Worm (Caenorhabditis elegans) whole organism, late embryonic: ENCODE data around the gene ztf-1.

Experiments
- C38D4.7 ChIP-seq: fragments of 200-800 bp; sonication (Bioruptor generic); optimal IDR thresholded peaks from 2 replicates; lab custom pipeline; 2018; ENCODE audit warnings: mild to moderate bottlenecking, missing genetic modification characterization, moderate library complexity, missing compliant biosample characterization
- F13H6.1 ChIP-seq: sonication (generic microtip); optimal IDR thresholded peaks from 2 replicates; lab custom pipeline; 2016; ENCODE audit warnings: missing genetic modification characterization, missing compliant biosample characterization
- ahr-1 ChIP-seq: sonication (generic microtip); optimal IDR thresholded peaks from 2 replicates; lab custom pipeline; 2016; ENCODE audit warnings: missing genetic modification characterization, missing compliant biosample characterization
- ama-1 ChIP-seq: fragments of 150-350 bp; optimal IDR thresholded peaks from 2 replicates; lab custom pipeline; 2014
- ceh-14 ChIP-seq: sonication (generic microtip); optimal IDR thresholded peaks from 2 replicates; lab custom pipeline; 2016; ENCODE audit warnings: missing genotype, missing genetic modification characterization, missing compliant biosample characterization
- ceh-2 ChIP-seq: sonication (generic microtip); optimal IDR thresholded peaks from 2 replicates; lab custom pipeline; 2016; ENCODE audit warnings: missing genotype, missing genetic modification characterization, missing compliant biosample characterization
- ceh-31 ChIP-seq: sonication (generic microtip); optimal IDR thresholded peaks from 2 replicates; lab custom pipeline; 2016; ENCODE audit warnings: missing genetic modification characterization, missing compliant biosample characterization
- ceh-48 ChIP-seq: sonication (generic microtip); optimal IDR thresholded peaks from 2 replicates; lab custom pipeline; 2016; ENCODE audit warnings: missing genetic modification characterization, inconsistent platforms, missing compliant biosample characterization
- dmd-4 ChIP-seq: sonication (generic microtip); optimal IDR thresholded peaks from 2 replicates; lab custom pipeline; 2016; ENCODE audit warnings: borderline replicate concordance, missing genetic modification characterization, missing compliant biosample characterization
- dve-1 ChIP-seq: sonication (generic microtip); optimal IDR thresholded peaks from 2 replicates; lab custom pipeline; 2017; ENCODE audit warnings: antibody characterized with exemption, mild to moderate bottlenecking, missing genetic modification characterization, missing compliant biosample characterization
- elt-2 ChIP-seq: sonication (generic microtip); optimal IDR thresholded peaks from 2 replicates; lab custom pipeline; 2016; ENCODE audit warnings: missing genetic modification reagents, missing genetic modification characterization, missing compliant biosample characterization
- elt-4 ChIP-seq: sonication (generic microtip); optimal IDR thresholded peaks from 2 replicates; lab custom pipeline; 2016; ENCODE audit warnings: missing genetic modification characterization, missing compliant biosample characterization
- ets-4 ChIP-seq: sonication (generic microtip); optimal IDR thresholded peaks from 2 replicates; lab custom pipeline; 2016; ENCODE audit warnings: missing genetic modification characterization, missing compliant biosample characterization
- fax-1 ChIP-seq: sonication (generic microtip); optimal IDR thresholded peaks from 2 replicates; lab custom pipeline; 2016; ENCODE audit warnings: missing genotype, missing genetic modification characterization, missing compliant biosample characterization
- hlh-13 ChIP-seq: fragments of 200-800 bp; sonication (Bioruptor generic); optimal IDR thresholded peaks from 2 replicates; lab custom pipeline; 2018; ENCODE audit warnings: mild to moderate bottlenecking, missing genetic modification characterization, missing compliant biosample characterization
- hlh-15 ChIP-seq: sonication (generic microtip); optimal IDR thresholded peaks from 2 replicates; lab custom pipeline; 2016; ENCODE audit warnings: missing genetic modification characterization, missing compliant biosample characterization
- hlh-30 ChIP-seq: sonication (generic microtip); optimal IDR thresholded peaks from 2 replicates; lab custom pipeline; 2017; ENCODE audit warnings: antibody characterized with exemption, missing genetic modification characterization, missing compliant biosample characterization; ENCODE audit not compliant: insufficient read depth
- hlh-8 ChIP-seq: sonication (generic microtip); optimal IDR thresholded peaks from 2 replicates; lab custom pipeline; 2016; ENCODE audit warnings: missing genotype, missing genetic modification characterization, missing compliant biosample characterization
- lim-6 ChIP-seq: sonication (generic microtip); optimal IDR thresholded peaks from 2 replicates; lab custom pipeline; 2016; ENCODE audit warnings: missing genetic modification characterization, missing compliant biosample characterization
- lin-11 ChIP-seq: fragments of 200-800 bp; sonication (Bioruptor generic); optimal IDR thresholded peaks from 2 replicates; lab custom pipeline; 2018; ENCODE audit warnings: mild to moderate bottlenecking, missing genetic modification characterization, missing compliant biosample characterization
- mec-3 ChIP-seq: sonication (generic microtip); optimal IDR thresholded peaks from 2 replicates; lab custom pipeline; 2016; ENCODE audit warnings: borderline replicate concordance, missing genetic modification characterization, missing compliant biosample characterization
- nfya-1 ChIP-seq: sonication (generic microtip); optimal IDR thresholded peaks from 2 replicates; lab custom pipeline; 2017; ENCODE audit warnings: missing genetic modification characterization, mild to moderate bottlenecking, missing compliant biosample characterization, antibody characterized with exemption, moderate library complexity
- nhr-11 ChIP-seq: fragments of 150-350 bp; optimal IDR thresholded peaks from 2 replicates; lab custom pipeline; 2014; ENCODE audit warnings: missing biosample characterization, missing genetic modification characterization
- nhr-232 ChIP-seq: sonication (generic microtip); optimal IDR thresholded peaks from 2 replicates; lab custom pipeline; 2016; ENCODE audit warnings: missing genetic modification characterization, missing compliant biosample characterization
- npax-4 ChIP-seq: sonication (generic microtip); optimal IDR thresholded peaks from 2 replicates; lab custom pipeline; 2016; ENCODE audit warnings: missing genetic modification characterization, missing compliant biosample characterization
- odd-2 ChIP-seq: sonication (generic microtip); optimal IDR thresholded peaks from 2 replicates; lab custom pipeline; 2017; ENCODE audit warnings: antibody characterized with exemption, mild to moderate bottlenecking, missing genetic modification characterization, missing compliant biosample characterization
- pag-3 ChIP-seq: sonication (generic microtip); optimal IDR thresholded peaks from 2 replicates; lab custom pipeline; 2016; ENCODE audit warnings: missing compliant biosample characterization, missing genetic modification characterization, borderline replicate concordance
- pha-2 ChIP-seq: sonication (generic microtip); optimal IDR thresholded peaks from 2 replicates; lab custom pipeline; 2017; ENCODE audit warnings: mild to moderate bottlenecking, missing genetic modification characterization, missing compliant biosample characterization
- pha-4 ChIP-seq: fragments of 150-350 bp; optimal IDR thresholded peaks from 2 replicates; lab custom pipeline; 2018; ENCODE audit warnings: missing biosample characterization, missing genetic modification reagents, missing genetic modification characterization
- pros-1 ChIP-seq: fragments of 150-350 bp; optimal IDR thresholded peaks from 2 replicates; lab custom pipeline; 2014; ENCODE audit warnings: missing biosample characterization, missing genetic modification reagents, missing genetic modification characterization
- sox-2 ChIP-seq: fragments of 200-800 bp; sonication (Bioruptor generic); IDR thresholded peaks from 2 replicates; pipeline ENCODE4 v1.3.6; 2022; ENCODE audit warnings: missing genetic modification reagents, missing genetic modification characterization, missing compliant biosample characterization
- sox-4 ChIP-seq: sonication (generic microtip); optimal IDR thresholded peaks from 2 replicates; lab custom pipeline; 2017; ENCODE audit warnings: mild to moderate bottlenecking, missing genetic modification characterization, inconsistent platforms, missing compliant biosample characterization
- syd-9 ChIP-seq: sonication (generic microtip); optimal IDR thresholded peaks from 2 replicates; lab custom pipeline; 2016; ENCODE audit warnings: mild to moderate bottlenecking, missing genetic modification characterization, moderate library complexity, missing compliant biosample characterization
- tbx-2 ChIP-seq: sonication (generic microtip); optimal IDR thresholded peaks from 2 replicates; lab custom pipeline; 2016; ENCODE audit warnings: missing genetic modification characterization, missing compliant biosample characterization
- ttx-3 ChIP-seq: sonication (generic microtip); optimal IDR thresholded peaks from 2 replicates; lab custom pipeline; 2016; ENCODE audit warnings: missing genetic modification reagents, missing genetic modification characterization, missing compliant biosample characterization
- unc-42 ChIP-seq: sonication (generic microtip); optimal IDR thresholded peaks from 2 replicates; lab custom pipeline; 2016; ENCODE audit warnings: missing genotype, missing genetic modification characterization, missing compliant biosample characterization
- unc-55 ChIP-seq: sonication (generic microtip); optimal IDR thresholded peaks from 2 replicates; lab custom pipeline; 2017; ENCODE audit warnings: missing biosample characterization, missing genetic modification reagents, missing genetic modification characterization
- unc-86 ChIP-seq: sonication (generic microtip); optimal IDR thresholded peaks from 2 replicates; lab custom pipeline; 2016; ENCODE audit warnings: missing genetic modification characterization, missing compliant biosample characterization
- zip-5 ChIP-seq: sonication (generic microtip); optimal IDR thresholded peaks from 2 replicates; lab custom pipeline; 2016; ENCODE audit warnings: missing genetic modification characterization, missing compliant biosample characterization

The ztf-1 gene

DNA sequence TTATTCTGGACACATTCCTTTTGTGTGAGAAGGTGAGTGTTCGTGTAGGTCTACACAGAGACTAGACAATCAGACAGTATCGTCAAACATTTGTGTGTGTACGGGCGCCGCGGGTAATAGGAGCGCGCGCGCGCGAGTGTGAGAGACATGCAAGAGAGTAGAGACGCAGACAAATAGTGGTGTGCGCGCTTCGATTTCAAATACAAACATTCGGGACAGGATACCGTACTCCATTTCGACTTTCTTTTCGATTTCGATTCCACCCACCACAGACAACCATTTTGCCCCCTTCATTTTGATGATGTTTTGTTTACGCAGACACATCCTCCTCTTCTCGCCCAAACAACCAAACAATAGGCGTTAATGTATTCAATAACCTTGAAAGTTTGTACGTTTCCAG, 2.6 kb upstream of the ztf-1 start (continued):
- TF ChIP-seq ahr-1 (tag; lab: Kevin White, UChicago), result no peak
- no peak for TF ChIP-seq syd-9 (tag; lab: Kevin White, UChicago)
- no peak for TF ChIP-seq dmd-4 (tag; lab: Kevin White, UChicago)
- TF ChIP-seq tbx-2, result peak; percentile 51
- no peak for TF ChIP-seq mec-3 (tag; lab: Kevin White, UChicago)
- TF ChIP-seq unc-55 (GFP tag; lab: Kevin White, UChicago), result peak; percentile 41
- no peak for TF ChIP-seq ceh-14
- no peak for TF ChIP-seq pha-4
- peak; percentile 7 for TF ChIP-seq F13H6.1 (tag; lab: Kevin White, UChicago)
- no peak for TF ChIP-seq unc-86
- TF ChIP-seq sox-4, result no peak
- peak; percentile 5 for TF ChIP-seq ama-1
- no peak for TF ChIP-seq ceh-2 (tag; lab: Kevin White, UChicago)
- TF ChIP-seq npax-4 (tag; lab: Kevin White, UChicago), result no peak
- TF ChIP-seq zip-5 (tag; lab: Kevin White, UChicago), result no peak
- TF ChIP-seq ttx-3 (tag; lab: Kevin White, UChicago), result no peak
- TF ChIP-seq pros-1 (tag; lab: Kevin White, UChicago), result peak; percentile 87
- TF ChIP-seq pha-2, result peak; percentile 26
- TF ChIP-seq unc-42 (tag; lab: Kevin White, UChicago), result no peak
- no peak for TF ChIP-seq nhr-232 (tag; lab: Kevin White, UChicago)
- TF ChIP-seq hlh-30, result peak; percentile 3
- no peak for TF ChIP-seq nhr-11
- no peak for TF ChIP-seq elt-4 (tag; lab: Kevin White, UChicago)
- no peak for TF ChIP-seq elt-2 (tag; lab: Kevin White, UChicago)
- TF ChIP-seq hlh-15 (tag; lab: Kevin White, UChicago), result no peak
- TF ChIP-seq odd-2 (tag; lab: Kevin White, UChicago), result no peak
- TF ChIP-seq pag-3 (tag; lab: Kevin White, UChicago), result no peak
- peak; percentile 60 for TF ChIP-seq nfya-1 (tag; lab: Kevin White, UChicago)
- TF ChIP-seq, all 69 proteins: peak for 15

DNA sequence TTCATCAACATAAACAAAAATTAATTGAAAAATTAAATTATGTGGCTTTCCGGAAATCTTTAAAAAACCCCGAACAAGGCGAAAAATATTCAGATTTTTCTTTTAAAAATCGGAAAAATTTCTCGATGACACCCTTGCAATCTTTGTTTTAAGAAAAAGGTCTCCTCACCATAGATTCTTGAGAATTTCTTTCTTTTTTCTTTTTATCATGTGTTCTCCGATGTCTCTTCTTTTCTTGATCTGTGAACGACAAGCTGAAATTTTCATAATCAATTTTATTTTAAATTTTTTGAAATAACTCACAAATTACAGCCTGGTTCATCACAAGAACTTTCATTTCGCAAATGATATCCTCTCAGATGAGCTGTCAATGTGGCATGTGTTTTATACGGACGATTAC, 916 bp downstream of the ztf-1 start, which contains the start of the genes zfp-1 and F54F2.14:
Gene zfp-1 (plus strand): TSS at position 301 of the 400 bp plus-strand sequence.
Gene F54F2.14 (plus strand): TSS at position 312 of the 400 bp plus-strand sequence.
- TF ChIP-seq sox-4, result no peak
- no peak for TF ChIP-seq pag-3 (tag; lab: Kevin White, UChicago)
- no peak for TF ChIP-seq hlh-8 (tag; lab: Kevin White, UChicago)
- no peak for TF ChIP-seq F13H6.1 (tag; lab: Kevin White, UChicago)
- no peak for TF ChIP-seq hlh-13 (GFP tag; lab: Kevin White, UChicago)
- TF ChIP-seq dve-1 (tag; lab: Kevin White, UChicago), result no peak
- TF ChIP-seq pha-2, result no peak
- no peak for TF ChIP-seq ceh-48
- no peak for TF ChIP-seq lin-11 (tag; lab: Kevin White, UChicago)
- no peak for TF ChIP-seq nhr-11

DNA sequence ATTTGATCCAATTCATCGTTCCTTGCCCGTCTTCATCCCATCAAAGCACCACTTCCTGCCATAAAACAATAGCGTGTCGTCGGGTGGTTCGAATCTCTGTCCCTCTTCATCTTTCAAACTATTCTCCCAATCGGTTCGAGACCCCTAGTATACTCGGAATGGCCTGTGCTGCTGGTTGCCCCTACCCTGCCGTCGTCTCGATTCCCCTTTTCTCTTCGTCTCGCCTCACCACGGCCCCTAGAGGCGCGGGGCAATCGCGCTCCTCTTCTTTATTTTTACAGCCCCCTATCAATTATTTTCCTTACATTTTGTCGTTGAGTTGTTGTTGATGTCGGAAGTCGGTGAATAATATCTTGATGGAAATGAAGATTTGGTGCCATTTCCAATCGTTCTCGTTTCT, 3.5 kb downstream of the ztf-1 start:
- TF ChIP-seq tbx-2 (peak; percentile 32), ceh-14 (peak; percentile 17), sox-2 (GFP tag; lab: Robert Waterston, UW) (no peak), unc-42 (tag; lab: Kevin White, UChicago) (peak; percentile 14), ceh-31 (tag; lab: Kevin White, UChicago) (peak; percentile 29)
- TF ChIP-seq, all 69 proteins: peak for 4

DNA sequence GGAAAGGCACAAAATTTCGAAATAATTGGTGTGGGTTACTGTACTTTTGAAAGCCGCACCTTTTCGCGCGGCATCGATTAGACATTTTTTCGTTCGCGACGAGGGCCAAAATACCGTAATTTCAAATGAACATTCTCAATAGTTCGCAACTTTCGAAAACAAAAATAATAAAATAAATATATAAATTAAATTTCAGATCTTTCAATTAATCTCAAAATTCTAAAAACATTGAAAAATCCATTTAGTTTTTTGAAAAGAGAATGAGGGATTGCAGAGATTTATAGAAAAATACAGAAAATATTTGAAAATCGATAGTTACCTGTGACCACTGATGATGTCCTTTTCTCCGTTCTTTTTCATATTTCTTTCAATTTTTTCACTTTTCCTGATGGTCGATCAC, 6.1 kb downstream of the ztf-1 start, which contains the start of gene K02D10.8:
Gene K02D10.8 (plus strand): TSS at position 301 of the 400 bp plus-strand sequence.
- TF ChIP-seq lim-6 (tag; lab: Kevin White, UChicago), result no peak
- TF ChIP-seq fax-1 (tag; lab: Kevin White, UChicago), result no peak
- TF ChIP-seq tbx-2, result no peak
- TF ChIP-seq ets-4, result no peak
- TF ChIP-seq hlh-13 (GFP tag; lab: Kevin White, UChicago), result no peak
- TF ChIP-seq C38D4.7 (GFP tag; lab: Kevin White, UChicago), result no peak
- TF ChIP-seq, all 69 proteins: peak for 0
